Worm (Caenorhabditis elegans) whole organism, midembryonic: Measurements from ENCODE around the gene F21H7.5.

Source experiments
- flt-1 ChIP-seq: fragments of 200-800 bp; sonication (Bioruptor generic); IDR thresholded peaks from 2 replicates; pipeline ENCODE4 v1.3.6; 2022; ENCODE audit warnings: missing genetic modification characterization, missing compliant biosample characterization
- klf-2 ChIP-seq: fragments of 200-800 bp; sonication (Bioruptor generic); conservative IDR thresholded peaks from 2 replicates; pipeline ENCODE4 v1.3.6; 2022; ENCODE audit warnings: missing genetic modification reagents, missing genetic modification characterization, missing compliant biosample characterization
- ref-1 ChIP-seq: fragments of 200-800 bp; sonication (Bioruptor generic); conservative IDR thresholded peaks from 2 replicates; pipeline ENCODE4 v1.3.6; 2022; ENCODE audit warnings: missing genetic modification reagents, missing genetic modification characterization, missing compliant biosample characterization
- ztf-23 ChIP-seq: fragments of 200-800 bp; sonication (Bioruptor generic); IDR thresholded peaks from 2 replicates; pipeline ENCODE4 v1.3.6; 2022; ENCODE audit warnings: missing genetic modification reagents, missing genetic modification characterization, missing compliant biosample characterization
- ztf-29 ChIP-seq: fragments of 200-800 bp; sonication (Bioruptor generic); IDR thresholded peaks from 2 replicates; pipeline ENCODE4 v1.3.6; 2022; ENCODE audit warnings: missing genetic modification reagents, missing genetic modification characterization, missing compliant biosample characterization

DNA sequence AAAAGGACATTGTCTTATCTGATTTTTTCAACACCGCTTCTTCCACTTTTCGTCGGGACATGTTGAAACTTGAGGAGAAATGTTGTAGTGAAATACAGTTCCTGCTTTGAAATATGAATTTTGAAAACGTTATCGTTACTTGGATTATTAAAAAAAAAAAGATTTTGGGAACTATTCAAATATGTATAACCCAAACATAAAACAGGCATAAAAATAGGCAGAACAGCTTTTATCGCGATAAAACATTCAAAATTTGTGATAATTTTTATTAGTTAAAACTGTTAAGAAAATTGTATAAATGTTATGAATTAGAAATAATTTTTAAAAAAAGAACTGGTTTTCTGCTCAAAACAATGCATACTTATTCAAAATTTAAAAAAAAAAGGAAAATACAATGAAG, 19.1 kb downstream of the F21H7.5 start, which contains the start of gene bgnt-1.3:
- TF ChIP-seq ztf-29 (GFP tag; lab: Robert Waterston, UW) (no peak), ref-1 (GFP tag; lab: Robert Waterston, UW) (no peak), klf-2 (GFP tag; lab: Robert Waterston, UW) (no peak), ztf-23 (GFP tag; lab: Robert Waterston, UW) (no peak), flt-1 (GFP tag; lab: Robert Waterston, UW) (no peak)
